Fruit fly (Drosophila melanogaster) whole organism, prepupa: ENCODE measurements around the gene Coq7.

Experiments used
- CG10669 ChIP-seq: fragments of 200-800 bp; sonication (Bioruptor generic); optimal IDR thresholded peaks from 3 replicates; lab custom pipeline; 2018; ENCODE audit warnings: missing biosample characterization, mild to moderate bottlenecking, missing genetic modification characterization, moderate library complexity
- CG11762 ChIP-seq: fragments of 200-800 bp; sonication (Bioruptor generic); optimal IDR thresholded peaks from 3 replicates; lab custom pipeline; 2016; ENCODE audit warnings: missing biosample characterization, missing genetic modification characterization; ENCODE audit not compliant: insufficient read depth
- CG15336 ChIP-seq: fragments of 200-800 bp; sonication (Bioruptor generic); IDR thresholded peaks from 2 replicates; pipeline ENCODE4 v1.3.6; 2022; ENCODE audit warnings: missing biosample characterization, missing genetic modification characterization
- CG31627 ChIP-seq: fragments of 200-800 bp; sonication (Bioruptor generic); optimal IDR thresholded peaks from 3 replicates; lab custom pipeline; 2016; ENCODE audit warnings: missing biosample characterization, missing genetic modification characterization
- CG32006 ChIP-seq: fragments of 200-800 bp; sonication (Bioruptor generic); optimal IDR thresholded peaks from 3 replicates; lab custom pipeline; 2017; ENCODE audit warnings: missing biosample characterization, mild to moderate bottlenecking, missing genetic modification characterization
- CG34406 ChIP-seq: fragments of 200-800 bp; sonication (Bioruptor generic); optimal IDR thresholded peaks from 3 replicates; lab custom pipeline; 2016; ENCODE audit warnings: missing biosample characterization, missing genetic modification characterization
- CG4318 ChIP-seq: fragments of 200-800 bp; sonication (Bioruptor generic); optimal IDR thresholded peaks from 3 replicates; lab custom pipeline; 2017; ENCODE audit warnings: missing biosample characterization, mild to moderate bottlenecking, missing genetic modification characterization
- CG6276 ChIP-seq: fragments of 200-800 bp; sonication (Bioruptor generic); optimal IDR thresholded peaks from 2 replicates; lab custom pipeline; 2017; ENCODE audit warnings: missing biosample characterization, mild to moderate bottlenecking, missing genetic modification characterization
- CG6792 ChIP-seq: fragments of 200-800 bp; sonication (Bioruptor generic); optimal IDR thresholded peaks from 3 replicates; lab custom pipeline; 2016; ENCODE audit warnings: missing biosample characterization, missing genetic modification characterization
- CG6808 ChIP-seq: fragments of 200-800 bp; sonication (Bioruptor generic); optimal IDR thresholded peaks from 3 replicates; lab custom pipeline; 2017; ENCODE audit warnings: missing biosample characterization, missing genetic modification characterization, mild to moderate bottlenecking, moderate library complexity, missing genetic modification reagents
- CG6854 ChIP-seq: fragments of 200-800 bp; sonication (Bioruptor generic); optimal IDR thresholded peaks from 2 replicates; lab custom pipeline; 2017; ENCODE audit warnings: missing biosample characterization, mild to moderate bottlenecking, missing genetic modification characterization
- CG7368 ChIP-seq: fragments of 200-800 bp; sonication (Bioruptor generic); optimal IDR thresholded peaks from 3 replicates; lab custom pipeline; 2016; ENCODE audit warnings: missing biosample characterization, missing genetic modification characterization
- CG8119 ChIP-seq: fragments of 200-800 bp; sonication (Bioruptor generic); IDR thresholded peaks from 3 replicates; pipeline ENCODE4 v1.3.6; 2022; ENCODE audit warnings: missing biosample characterization, missing genetic modification characterization
- CG8632 ChIP-seq: fragments of 200-800 bp; sonication (Bioruptor generic); optimal IDR thresholded peaks from 3 replicates; lab custom pipeline; 2016; ENCODE audit warnings: missing biosample characterization, missing genetic modification characterization
- CG9139 ChIP-seq: fragments of 200-800 bp; sonication (Bioruptor generic); optimal IDR thresholded peaks from 3 replicates; lab custom pipeline; 2017; ENCODE audit warnings: missing biosample characterization, mild to moderate bottlenecking, missing genetic modification characterization
- Eip75B ChIP-seq: fragments of 200-800 bp; sonication (Bioruptor generic); optimal IDR thresholded peaks from 3 replicates; lab custom pipeline; 2016; ENCODE audit warnings: missing biosample characterization, missing genetic modification characterization
- Eip78C ChIP-seq: fragments of 200-800 bp; sonication (Bioruptor generic); peaks from one replicate; lab custom pipeline; 2016; ENCODE audit warnings: missing biosample characterization, missing genetic modification characterization
- Eip93F ChIP-seq: fragments of 200-800 bp; sonication (Bioruptor generic); optimal IDR thresholded peaks from 2 replicates; lab custom pipeline; 2016; ENCODE audit warnings: missing biosample characterization, mild to moderate bottlenecking, missing genetic modification characterization
- Ets21C ChIP-seq: fragments of 200-800 bp; sonication (Bioruptor generic); optimal IDR thresholded peaks from 3 replicates; lab custom pipeline; 2016; ENCODE audit warnings: missing biosample characterization, missing genetic modification characterization
- Ets96B ChIP-seq: fragments of 200-800 bp; optimal IDR thresholded peaks from 2 replicates; lab custom pipeline; 2019; ENCODE audit warnings: missing biosample characterization, mild to moderate bottlenecking, missing genetic modification characterization, moderate library complexity
- Hr38 ChIP-seq: sonication (Bioruptor generic); optimal IDR thresholded peaks from 2 replicates; lab custom pipeline; 2016; ENCODE audit warnings: missing biosample characterization, missing genetic modification characterization
- Hr39 ChIP-seq: fragments of 200-800 bp; sonication (Bioruptor generic); optimal IDR thresholded peaks from 2 replicates; lab custom pipeline; 2016; ENCODE audit warnings: missing biosample characterization, missing genetic modification characterization
- Hr4 ChIP-seq: fragments of 200-800 bp; sonication (Bioruptor generic); optimal IDR thresholded peaks from 3 replicates; lab custom pipeline; 2016; ENCODE audit warnings: missing biosample characterization, missing genetic modification characterization
- Lpt ChIP-seq: fragments of 200-800 bp; sonication (Bioruptor generic); optimal IDR thresholded peaks from 3 replicates; lab custom pipeline; 2016; ENCODE audit warnings: missing biosample characterization, missing genetic modification characterization
- Met ChIP-seq: fragments of 200-800 bp; sonication (Bioruptor generic); optimal IDR thresholded peaks from 3 replicates; lab custom pipeline; 2016; ENCODE audit warnings: missing biosample characterization, missing genetic modification characterization
- OdsH ChIP-seq: fragments of 200-800 bp; sonication (Bioruptor generic); optimal IDR thresholded peaks from 3 replicates; lab custom pipeline; 2016; ENCODE audit warnings: missing biosample characterization, missing genetic modification characterization
- Sox102F ChIP-seq: fragments of 200-800 bp; sonication (Bioruptor generic); optimal IDR thresholded peaks from 2 replicates; lab custom pipeline; 2016; ENCODE audit warnings: missing biosample characterization, mild to moderate bottlenecking, missing genetic modification characterization
- Sox14 ChIP-seq: fragments of 200-800 bp; sonication (Bioruptor generic); optimal IDR thresholded peaks from 3 replicates; lab custom pipeline; 2016; ENCODE audit warnings: missing biosample characterization, missing genetic modification characterization
- Sox15 ChIP-seq: fragments of 200-800 bp; sonication (Bioruptor generic); optimal IDR thresholded peaks from 3 replicates; lab custom pipeline; 2016; ENCODE audit warnings: missing biosample characterization, missing genetic modification characterization
- achi ChIP-seq: fragments of 200-800 bp; sonication (Bioruptor generic); optimal IDR thresholded peaks from 3 replicates; lab custom pipeline; 2016; ENCODE audit warnings: missing biosample characterization, missing genetic modification characterization
- acj6 ChIP-seq: fragments of 200-800 bp; sonication (Bioruptor generic); optimal IDR thresholded peaks from 3 replicates; lab custom pipeline; 2016; ENCODE audit warnings: missing biosample characterization, missing genetic modification characterization
- cyc ChIP-seq: fragments of 200-800 bp; sonication (Bioruptor generic); optimal IDR thresholded peaks from 3 replicates; lab custom pipeline; 2016; ENCODE audit warnings: missing biosample characterization, missing genetic modification characterization
- dac ChIP-seq: fragments of 200-800 bp; sonication (Bioruptor generic); optimal IDR thresholded peaks from 2 replicates; lab custom pipeline; 2017; ENCODE audit warnings: missing biosample characterization, mild to moderate bottlenecking, missing genetic modification characterization
- dsx ChIP-seq: fragments of 200-800 bp; optimal IDR thresholded peaks from 3 replicates; lab custom pipeline; 2019; ENCODE audit warnings: missing biosample characterization, mild to moderate bottlenecking, missing genetic modification characterization, moderate library complexity; ENCODE audit not compliant: poor library complexity, severe bottlenecking
- eg ChIP-seq: fragments of 200-800 bp; sonication (Bioruptor generic); IDR thresholded peaks from 3 replicates; pipeline ENCODE4 v1.3.6; 2022; ENCODE audit warnings: missing biosample characterization, missing genetic modification characterization
- esn ChIP-seq: fragments of 200-800 bp; sonication (Bioruptor generic); optimal IDR thresholded peaks from 2 replicates; lab custom pipeline; 2016; ENCODE audit warnings: missing biosample characterization, mild to moderate bottlenecking, missing genetic modification characterization, moderate library complexity
- fd59A ChIP-seq: fragments of 200-800 bp; sonication (Bioruptor generic); optimal IDR thresholded peaks from 2 replicates; lab custom pipeline; 2017; ENCODE audit warnings: missing biosample characterization, mild to moderate bottlenecking, missing genetic modification characterization, missing genetic modification reagents
- fkh ChIP-seq: fragments of 200-800 bp; sonication (Bioruptor generic); optimal IDR thresholded peaks from 3 replicates; lab custom pipeline; 2017; ENCODE audit warnings: missing biosample characterization, mild to moderate bottlenecking, missing genetic modification characterization, moderate library complexity
- lz ChIP-seq: fragments of 200-800 bp; sonication (Bioruptor generic); optimal IDR thresholded peaks from 3 replicates; lab custom pipeline; 2016; ENCODE audit warnings: missing biosample characterization, missing genetic modification characterization
- net ChIP-seq: fragments of 200-800 bp; sonication (Bioruptor generic); optimal IDR thresholded peaks from 3 replicates; lab custom pipeline; 2016; ENCODE audit warnings: missing biosample characterization, missing genetic modification characterization
- pdm3 ChIP-seq: fragments of 200-800 bp; sonication (Bioruptor generic); optimal IDR thresholded peaks from 3 replicates; lab custom pipeline; 2016; ENCODE audit warnings: missing biosample characterization, missing genetic modification characterization
- salr ChIP-seq, 2 experiments: fragments of 200-800 bp; sonication (Bioruptor generic); optimal IDR thresholded peaks; 3 replicates each; lab custom pipeline; 2016 to 2018; ENCODE audit warnings: missing biosample characterization in 2 of 2, missing genetic modification characterization in 2 of 2, mild to moderate bottlenecking in 1 of 2
- ss ChIP-seq, 2 experiments: fragments of 200-800 bp; sonication (Bioruptor generic); optimal IDR thresholded peaks; 2 replicates in 1 of 2; 3 replicates in 1 of 2; lab custom pipeline; 2017 to 2018; ENCODE audit warnings: mild to moderate bottlenecking in 2 of 2, missing biosample characterization in 2 of 2, missing genetic modification characterization in 2 of 2, moderate library complexity in 1 of 2
- svp ChIP-seq: fragments of 200-800 bp; sonication (Bioruptor generic); peaks from one replicate; lab custom pipeline; 2016; ENCODE audit warnings: missing biosample characterization, missing genetic modification characterization
- topi ChIP-seq: fragments of 200-800 bp; sonication (Bioruptor generic); optimal IDR thresholded peaks from 3 replicates; lab custom pipeline; 2016; ENCODE audit warnings: missing biosample characterization, missing genetic modification characterization
- vri ChIP-seq: fragments of 200-800 bp; sonication (Bioruptor generic); optimal IDR thresholded peaks from 3 replicates; lab custom pipeline; 2016; ENCODE audit warnings: missing biosample characterization, mild to moderate bottlenecking, missing genetic modification characterization

The Coq7 gene

DNA sequence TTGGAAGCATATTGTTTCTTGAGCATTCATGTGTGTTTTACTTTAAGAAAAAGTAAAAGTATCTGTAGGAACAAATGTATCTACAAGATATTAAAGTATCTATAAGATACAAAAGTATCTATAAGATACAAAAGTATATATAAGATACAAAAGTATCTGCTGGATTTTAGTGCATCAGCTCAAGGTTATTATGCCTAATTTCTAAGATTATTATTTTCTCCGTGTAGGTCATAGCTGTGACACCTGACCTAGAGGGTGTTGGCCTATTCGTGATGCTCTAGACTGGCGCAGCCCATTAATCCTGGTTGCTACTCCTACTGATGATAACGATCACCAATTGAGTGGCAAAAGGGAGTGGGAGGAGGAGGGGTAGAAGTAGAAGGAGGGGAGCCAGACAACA, 7.0 kb downstream of the Coq7 start (continued):
- TF ChIP-seq CG6276 (GFP tag; lab: Kevin White, UChicago) = no peak
- TF ChIP-seq CG15336 (GFP tag; lab: Robert Waterston, UW) = no peak
- no peak for TF ChIP-seq CG8632 (GFP tag; lab: Kevin White, UChicago)
- no peak for TF ChIP-seq vri
- no peak for TF ChIP-seq dac (GFP tag; lab: Kevin White, UChicago)
- TF ChIP-seq Lpt (GFP tag; lab: Kevin White, UChicago) = no peak
- TF ChIP-seq CG8119 (GFP tag; lab: Robert Waterston, UW) = no peak
- no peak for TF ChIP-seq eg (GFP tag; lab: Robert Waterston, UW)
- no peak for TF ChIP-seq salr (GFP tag; optimal IDR thresholded peaks at IDR 0.05; lab: Kevin White, UChicago)
- TF ChIP-seq Sox14 = no peak
- peak; percentile 3 for TF ChIP-seq Hr39 (GFP tag; lab: Kevin White, UChicago)
- TF ChIP-seq CG4318 (GFP tag; lab: Kevin White, UChicago) = no peak
- peak; percentile 24 for TF ChIP-seq CG6808
- TF ChIP-seq fkh (GFP tag; lab: Kevin White, UChicago) = no peak
- no peak for TF ChIP-seq Eip75B (GFP tag; lab: Kevin White, UChicago)
- peak; percentile 29 for TF ChIP-seq dsx
- peak; percentile 2 for TF ChIP-seq Sox15 (GFP tag; lab: Kevin White, UChicago)
- TF ChIP-seq CG10669 (GFP tag; lab: Kevin White, UChicago) = peak; percentile 48
- no peak for TF ChIP-seq Eip93F (GFP tag; lab: Kevin White, UChicago)
- no peak for TF ChIP-seq CG34406 (GFP tag; lab: Kevin White, UChicago)
- TF ChIP-seq Hr4 (GFP tag; lab: Kevin White, UChicago) = no peak
- TF ChIP-seq net (GFP tag; lab: Kevin White, UChicago) = peak; percentile 3

DNA sequence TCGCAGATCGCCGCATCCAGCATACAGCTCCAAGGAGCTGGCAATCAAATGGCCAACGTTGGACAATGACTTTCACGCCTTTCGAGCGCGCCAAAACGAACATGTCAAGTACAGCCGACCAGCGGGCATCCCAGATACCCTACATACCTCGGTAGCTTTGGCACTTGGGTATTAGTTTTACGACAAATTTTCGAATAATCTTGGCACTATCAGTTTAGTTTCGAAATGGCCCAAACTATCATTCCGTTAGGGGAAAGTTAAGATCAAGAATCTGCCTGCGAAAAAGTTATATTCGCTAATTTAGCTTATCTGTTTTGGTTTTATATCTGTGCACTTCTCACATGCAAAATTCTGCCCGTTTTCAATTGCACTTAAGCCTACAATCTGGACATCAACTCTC, 7.8 kb downstream of the Coq7 start:
- TF ChIP-seq CG6808 (peak; percentile 0), Eip78C (GFP tag; lab: Kevin White, UChicago) (peak; percentile 78), CG6854 (no peak), OdsH (GFP tag; lab: Kevin White, UChicago) (peak; percentile 32), CG10669 (GFP tag; lab: Kevin White, UChicago) (peak; percentile 37), CG31627 (GFP tag; lab: Kevin White, UChicago) (peak; percentile 20), cyc (GFP tag; lab: Kevin White, UChicago) (peak; percentile 4), fd59A (GFP tag; lab: Kevin White, UChicago) (no peak), CG9139 (GFP tag; lab: Kevin White, UChicago) (no peak), lz (GFP tag; lab: Kevin White, UChicago) (peak; percentile 1), pdm3 (peak; percentile 1), Hr39 (GFP tag; lab: Kevin White, UChicago) (peak; percentile 20), Hr4 (GFP tag; lab: Kevin White, UChicago) (peak; percentile 13), dsx (no peak), CG8119 (GFP tag; lab: Robert Waterston, UW) (no peak), acj6 (peak; percentile 9), Ets96B (tag; lab: Kevin White, UChicago) (peak; percentile 5), CG32006 (GFP tag; lab: Kevin White, UChicago) (peak; percentile 21), svp (GFP tag; lab: Kevin White, UChicago) (peak; percentile 68), Hr38 (GFP tag; lab: Kevin White, UChicago) (no peak)
- TF ChIP-seq, all 60 proteins: peak for 14

DNA sequence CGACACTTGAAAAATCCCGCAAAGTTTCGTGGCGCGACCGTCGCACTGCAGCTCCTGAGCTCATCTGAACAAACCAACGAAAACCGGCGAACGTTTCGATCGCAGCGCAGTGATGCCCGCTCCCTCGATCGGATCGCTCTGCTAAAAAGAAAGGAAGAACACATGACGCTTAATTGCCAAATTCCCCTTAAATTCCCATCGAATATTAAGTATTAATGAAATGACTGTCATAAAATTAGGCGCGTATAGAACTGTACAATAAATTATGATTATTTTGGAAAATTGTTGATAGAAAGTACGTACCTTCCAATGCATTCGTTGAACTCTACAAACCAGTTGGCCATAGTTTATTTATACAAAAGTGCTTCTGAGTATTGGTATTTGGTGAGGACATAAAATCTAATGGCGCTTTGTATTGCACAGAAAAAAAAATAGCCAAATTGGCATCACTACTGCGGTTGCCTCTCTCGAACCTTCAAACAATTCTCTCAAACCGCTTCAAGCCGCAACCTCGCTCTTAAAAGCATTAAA, 8.6 kb downstream of the Coq7 start, which contains the start of gene shf:
shf (minus strand) TSS at position 51 of the 531 bp plus-strand sequence.
- TF ChIP-seq Met (no peak), pdm3 (no peak), CG11762 (GFP tag; lab: Kevin White, UChicago) (no peak), Hr4 (GFP tag; lab: Kevin White, UChicago) (peak; percentile 46), fkh (GFP tag; lab: Kevin White, UChicago) (no peak), ss (GFP tag; optimal IDR thresholded peaks at IDR 0.05; lab: Kevin White, UChicago) (no peak), achi (GFP tag; lab: Kevin White, UChicago) (peak; percentile 39), acj6 (no peak), CG7368 (GFP tag; lab: Kevin White, UChicago) (peak; percentile 12), OdsH (GFP tag; lab: Kevin White, UChicago) (no peak), net (GFP tag; lab: Kevin White, UChicago) (no peak), Eip93F (GFP tag; lab: Kevin White, UChicago) (no peak), Sox102F (peak; percentile 18), CG6792 (GFP tag; lab: Kevin White, UChicago) (no peak), Hr38 (GFP tag; lab: Kevin White, UChicago) (no peak), Ets21C (GFP tag; lab: Kevin White, UChicago) (no peak), CG6276 (GFP tag; lab: Kevin White, UChicago) (no peak), CG34406 (GFP tag; lab: Kevin White, UChicago) (no peak), CG6808 (no peak), Eip78C (GFP tag; lab: Kevin White, UChicago) (peak; percentile 73), esn (GFP tag; lab: Kevin White, UChicago) (peak; percentile 56), dsx (peak; percentile 6), topi (GFP tag; lab: Kevin White, UChicago) (peak; percentile 37), Hr39 (GFP tag; lab: Kevin White, UChicago) (no peak)
